Fruit fly (Drosophila melanogaster): ENCODE measurements around the gene CG45089.
A peak's percentile ranks its signal among the peaks of the same experiment; 100 is the strongest.

CG45089 gene

DNA sequence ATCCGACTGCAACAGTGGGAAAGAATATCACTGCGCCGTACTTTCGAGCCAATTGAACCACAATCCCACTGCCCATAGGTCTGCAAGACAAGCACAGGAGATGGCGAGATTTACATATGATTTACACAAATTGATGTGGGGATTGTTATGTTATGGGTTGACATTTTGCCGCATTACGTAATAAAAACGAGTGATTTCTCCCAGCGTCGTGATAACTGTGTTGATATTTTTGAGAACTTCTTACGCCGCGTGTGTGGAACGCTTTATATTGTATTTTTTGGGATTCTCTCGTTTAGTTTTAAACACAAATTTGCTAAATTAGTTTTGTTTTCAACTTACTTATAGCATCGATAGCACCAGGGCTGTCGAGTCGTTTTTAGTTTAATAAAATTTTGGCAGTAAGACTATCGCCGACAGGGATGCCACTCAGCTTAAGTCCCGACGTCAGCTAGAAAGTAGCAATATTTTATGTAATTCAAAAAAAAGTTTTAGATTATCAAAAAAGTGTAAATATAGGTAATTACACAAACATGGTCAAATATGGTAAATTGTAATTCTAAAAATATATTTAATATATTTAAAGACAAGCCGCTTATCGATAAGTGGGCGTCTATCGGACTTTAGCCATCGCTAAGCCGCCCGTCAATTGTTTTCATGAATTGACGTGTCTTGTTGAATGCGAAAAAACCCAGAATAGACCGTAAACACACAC lies at the start of gene CG45089, which contains the start of the genes ND-MNLL and p115:
Gene CG45089, minus strand, starts transcription at position 388 of the 712 bp plus-strand sequence.
Gene ND-MNLL, minus strand, starts transcription at position 388 of the 712 bp plus-strand sequence.
Gene p115, plus strand, starts transcription at position 621 of the 712 bp plus-strand sequence.
- peak; percentile 63 for TF ChIP-seq Fer1 (GFP tag; optimal IDR thresholded peaks at IDR 0.05)
- peak; percentile 26; the same call in 1 of the 2 replicates for TF ChIP-seq Oaz (GFP tag; IDR thresholded peaks at IDR 0.05)
- peak; percentile 15 for TF ChIP-seq CG5245 (GFP tag; optimal IDR thresholded peaks at IDR 0.05)
- TF ChIP-seq Hr51 (GFP tag; optimal IDR thresholded peaks at IDR 0.05), result peak; percentile 35 to 64
- TF ChIP-seq CG7963 (GFP tag; IDR thresholded peaks at IDR 0.05; ENCODE audit: partially characterized antibody), result 0 out of 3 replicates have a peak, but pooled peaks have one; percentile 14
- TF ChIP-seq CG7839 (tag; optimal IDR thresholded peaks at IDR 0.05), result peak; percentile 57
- TF ChIP-seq CG12744 (GFP tag; optimal IDR thresholded peaks at IDR 0.05), result no peak
- no peak for TF ChIP-seq CG7357 (GFP tag; IDR thresholded peaks at IDR 0.05)
- no peak for TF ChIP-seq CG3726 (GFP tag; IDR thresholded peaks at IDR 0.05)
- peak; percentile 73 for TF ChIP-seq sob (GFP tag; IDR thresholded peaks at IDR 0.05)
- TF ChIP-seq CG14860 (GFP tag; IDR thresholded peaks at IDR 0.05; ENCODE audit: partially characterized antibody), result peak; percentile 61; the same call in 2 of the 3 replicates
- TF ChIP-seq sd (tag; optimal IDR thresholded peaks at IDR 0.05), result peak; percentile 13
- peak; percentile 65 for TF ChIP-seq lab (GFP tag; optimal IDR thresholded peaks at IDR 0.05)
- TF ChIP-seq grn (GFP tag; optimal IDR thresholded peaks at IDR 0.05), result no peak
- TF ChIP-seq Atf-2 (GFP tag; optimal IDR thresholded peaks at IDR 0.05), result no peak
- peak; percentile 54 for TF ChIP-seq hbn (GFP tag; IDR thresholded peaks at IDR 0.05; ENCODE audit: partially characterized antibody)
- peak; percentile 55 for TF ChIP-seq ssp (GFP tag; IDR thresholded peaks at IDR 0.05)
- TF ChIP-seq CG10147 (GFP tag; optimal IDR thresholded peaks at IDR 0.05), result peak; percentile 56
- no peak for TF ChIP-seq trh (GFP tag; optimal IDR thresholded peaks at IDR 0.05)
- TF ChIP-seq sisA (GFP tag; IDR thresholded peaks at IDR 0.05), result peak; percentile 51
- peak; percentile 20 for TF ChIP-seq fu2 (GFP tag; optimal IDR thresholded peaks at IDR 0.05)
- peak in 1 of 2 experiments; percentile 39 for TF ChIP-seq crp (GFP tag; optimal IDR thresholded peaks at IDR 0.05)
- peak; percentile 44; the same call in 1 of the 2 replicates for TF ChIP-seq NFAT (GFP tag; IDR thresholded peaks at IDR 0.05)
- peak; percentile 68 for TF ChIP-seq Chrac-16 (GFP tag; optimal IDR thresholded peaks at IDR 0.05)
- no peak for TF ChIP-seq disco-r (GFP tag; optimal IDR thresholded peaks at IDR 0.05)
- no peak for TF ChIP-seq Gsc (GFP tag; IDR thresholded peaks at IDR 0.05)
- no peak for TF ChIP-seq CG6813 (GFP tag; optimal IDR thresholded peaks at IDR 0.05)
- peak; percentile 73 for TF ChIP-seq slbo (GFP tag; IDR thresholded peaks at IDR 0.05)
- TF ChIP-seq BEAF-32 (GFP tag; optimal IDR thresholded peaks at IDR 0.05), result peak; percentile 75
- no peak for TF ChIP-seq CG6791 (GFP tag; IDR thresholded peaks at IDR 0.05; ENCODE audit: partially characterized antibody)
- 0 out of 2 replicates have a peak, but pooled peaks have one; percentile 42 for TF ChIP-seq CG17328 (GFP tag; IDR thresholded peaks at IDR 0.05)
- TF ChIP-seq CG15696 (tag; optimal IDR thresholded peaks at IDR 0.05), result peak; percentile 73
- TF ChIP-seq MESR4 (GFP tag; optimal IDR thresholded peaks at IDR 0.05), result peak; percentile 53
- no peak for TF ChIP-seq CG16863 (GFP tag; optimal IDR thresholded peaks at IDR 0.05)
- peak; percentile 75 for TF ChIP-seq CG30403 (GFP tag; optimal IDR thresholded peaks at IDR 0.05)
- no peak for TF ChIP-seq BtbVII (GFP tag; optimal IDR thresholded peaks at IDR 0.05)
- TF ChIP-seq pnt (GFP tag; optimal IDR thresholded peaks at IDR 0.05), result no peak
- TF ChIP-seq seq (GFP tag; IDR thresholded peaks at IDR 0.05), result peak; percentile 31; the same call in 1 of the 2 replicates
- TF ChIP-seq az2 (GFP tag; optimal IDR thresholded peaks at IDR 0.05), result peak; percentile 55
- TF ChIP-seq lov (optimal IDR thresholded peaks at IDR 0.05), result no peak
- no peak for TF ChIP-seq lov (GFP tag; IDR thresholded peaks at IDR 0.05)
- TF ChIP-seq Blimp-1 (GFP tag; optimal IDR thresholded peaks at IDR 0.05), result peak; percentile 45
- TF ChIP-seq CG2120 (GFP tag; optimal IDR thresholded peaks at IDR 0.05), result peak; percentile 71
- TF ChIP-seq prd (optimal IDR thresholded peaks at IDR 0.05), result no peak
- peak; percentile 65 for TF ChIP-seq prd (GFP tag; IDR thresholded peaks at IDR 0.05)
- peak; percentile 65 for TF ChIP-seq CG13775 (GFP tag; optimal IDR thresholded peaks at IDR 0.05)
- peak; percentile 6 for TF ChIP-seq CG1529 (GFP tag; optimal IDR thresholded peaks at IDR 0.05)
- peak; percentile 25 for TF ChIP-seq CG10209 (GFP tag; optimal IDR thresholded peaks at IDR 0.05)
- peak; percentile 32 for TF ChIP-seq CG2129 (GFP tag; IDR thresholded peaks at IDR 0.05; ENCODE audit: partially characterized antibody)

Data from whole organism, embryonic.